Worm (Caenorhabditis elegans): Measurements from ENCODE around the gene C34C12.2.

ce11 chrIII:3482291-3482690, 28.7 kb downstream of the C34C12.2 start, which contains the start of gene C34C12.6:
- TF ChIP-seq ceh-43 (GFP tag; optimal IDR thresholded peaks at IDR 0.05) (no peak), lsy-2 (tag; optimal IDR thresholded peaks at IDR 0.05) (no peak), elt-3 (tag; optimal IDR thresholded peaks at IDR 0.05) (no peak), unc-62 (GFP tag; optimal IDR thresholded peaks at IDR 0.05) (no peak), snpc-4 (tag; optimal IDR thresholded peaks at IDR 0.05) (no peak), mab-5 (tag; optimal IDR thresholded peaks at IDR 0.05) (no peak)
